Worm (Caenorhabditis elegans): Measurements from ENCODE around the gene C03A3.1.

Gene C03A3.1

ce11 chrX:11307056-11307455, 49.9 kb downstream of the C03A3.1 start, which contains the start of gene vhl-1:
TSS of gene vhl-1 (plus strand) at chrX:11307356.
- TF ChIP-seq lin-13 (GFP tag; optimal IDR thresholded peaks at IDR 0.05), result no peak
- TF ChIP-seq zag-1 (tag; optimal IDR thresholded peaks at IDR 0.05), result no peak
- TF ChIP-seq R02D3.7 (tag; optimal IDR thresholded peaks at IDR 0.05), result no peak
- no peak for TF ChIP-seq snpc-4 (tag; optimal IDR thresholded peaks at IDR 0.05)
- TF ChIP-seq unc-62 (GFP tag; optimal IDR thresholded peaks at IDR 0.05), result no peak
- TF ChIP-seq ceh-82 (tag; optimal IDR thresholded peaks at IDR 0.05), result no peak
- TF ChIP-seq Y55F3AM.14 (GFP tag; optimal IDR thresholded peaks at IDR 0.05), result no peak
- no peak for TF ChIP-seq ceh-16 (tag; optimal IDR thresholded peaks at IDR 0.05)
- TF ChIP-seq blmp-1 (tag; optimal IDR thresholded peaks at IDR 0.05; ENCODE audit: insufficient read depth), result no peak
- no peak for TF ChIP-seq nhr-25 (tag; optimal IDR thresholded peaks at IDR 0.05)
- TF ChIP-seq C34F6.9 (tag; optimal IDR thresholded peaks at IDR 0.05), result no peak
- TF ChIP-seq nhr-10 (tag; optimal IDR thresholded peaks at IDR 0.05), result no peak
- TF ChIP-seq unc-55 (GFP tag; optimal IDR thresholded peaks at IDR 0.05), result no peak
